Worm (Caenorhabditis elegans) whole organism, young adult: ENCODE measurements around the gene F25E5.5.

Experiments
- C06A6.2 ChIP-seq: fragments of 200-800 bp; sonication (Bioruptor generic); conservative IDR thresholded peaks from 2 replicates; pipeline ENCODE4 v1.3.6; 2022; ENCODE audit warnings: missing genetic modification characterization, missing compliant biosample characterization
- F22D6.2 ChIP-seq: sonication (generic microtip); optimal IDR thresholded peaks from 2 replicates; lab custom pipeline; 2016; ENCODE audit warnings: mild to moderate bottlenecking, missing genetic modification characterization, missing compliant biosample characterization
- F33H1.4 ChIP-seq: fragments of 200-800 bp; sonication (Bioruptor generic); IDR thresholded peaks from 2 replicates; pipeline ENCODE4 v1.3.6; 2022; ENCODE audit warnings: missing genetic modification reagents, missing genetic modification characterization, missing compliant biosample characterization
- F39B2.1 ChIP-seq: fragments of 200-800 bp; sonication (Bioruptor generic); IDR thresholded peaks from 2 replicates; pipeline ENCODE4 v1.3.6; 2022; ENCODE audit warnings: missing genetic modification reagents, missing genetic modification characterization, missing compliant biosample characterization
- F55B11.4 ChIP-seq: sonication (generic microtip); optimal IDR thresholded peaks from 2 replicates; lab custom pipeline; 2016; ENCODE audit warnings: missing compliant biosample characterization, missing genetic modification characterization, borderline replicate concordance; ENCODE audit not compliant: insufficient read depth
- K11D2.4 ChIP-seq: fragments of 200-800 bp; sonication (Bioruptor generic); IDR thresholded peaks from 2 replicates; pipeline ENCODE4 v1.3.6; 2022; ENCODE audit warnings: missing genetic modification reagents, missing genetic modification characterization, missing compliant biosample characterization
- T26A5.8 ChIP-seq: sonication (generic microtip); optimal IDR thresholded peaks from 2 replicates; lab custom pipeline; 2016; ENCODE audit warnings: missing genetic modification characterization, missing compliant biosample characterization
- Y53F4B.3 ChIP-seq: fragments of 200-800 bp; sonication (Bioruptor generic); IDR thresholded peaks from 2 replicates; pipeline ENCODE4 v1.3.6; 2022; ENCODE audit warnings: missing genetic modification reagents, missing genetic modification characterization, missing compliant biosample characterization
- Y53G8AR.9 ChIP-seq: fragments of 200-800 bp; sonication (Bioruptor generic); conservative IDR thresholded peaks from 2 replicates; pipeline ENCODE4 v1.3.6; 2022; ENCODE audit warnings: missing genetic modification reagents, missing genetic modification characterization, missing compliant biosample characterization
- Y56A3A.18 ChIP-seq: fragments of 200-800 bp; sonication (Bioruptor generic); IDR thresholded peaks from 2 replicates; pipeline ENCODE4 v1.3.6; 2022; ENCODE audit warnings: missing genetic modification reagents, missing genetic modification characterization, missing compliant biosample characterization
- Y67H2A.10 ChIP-seq: fragments of 200-800 bp; sonication (Bioruptor generic); conservative IDR thresholded peaks from 2 replicates; pipeline ENCODE4 v1.3.6; 2022; ENCODE audit warnings: missing genetic modification reagents, missing genetic modification characterization, missing compliant biosample characterization
- Y79H2A.3 ChIP-seq: fragments of 200-800 bp; sonication (Bioruptor generic); conservative IDR thresholded peaks from 2 replicates; pipeline ENCODE4 v1.3.6; 2022; ENCODE audit warnings: missing genetic modification reagents, missing genetic modification characterization, missing compliant biosample characterization
- attf-3 ChIP-seq: fragments of 200-800 bp; sonication (Bioruptor generic); conservative IDR thresholded peaks from 2 replicates; pipeline ENCODE4 v1.3.6; 2022; ENCODE audit warnings: missing genetic modification reagents, missing genetic modification characterization, missing compliant biosample characterization
- attf-5 ChIP-seq: fragments of 200-800 bp; sonication (Bioruptor generic); optimal IDR thresholded peaks from 2 replicates; lab custom pipeline; 2018; ENCODE audit warnings: mild to moderate bottlenecking, missing genetic modification characterization, missing compliant biosample characterization
- ceh-100 ChIP-seq: fragments of 200-800 bp; sonication (Bioruptor generic); IDR thresholded peaks from 2 replicates; pipeline ENCODE4 v1.3.6; 2022; ENCODE audit warnings: missing genetic modification reagents, missing genetic modification characterization, missing compliant biosample characterization
- ceh-40 ChIP-seq: fragments of 200-800 bp; sonication (Bioruptor generic); IDR thresholded peaks from 2 replicates; pipeline ENCODE4 v1.3.6; 2022; ENCODE audit warnings: missing genetic modification characterization, missing compliant biosample characterization
- ceh-79 ChIP-seq: sonication (generic microtip); optimal IDR thresholded peaks from 2 replicates; lab custom pipeline; 2017; ENCODE audit warnings: mild to moderate bottlenecking, missing genetic modification characterization, missing compliant biosample characterization
- chd-7 ChIP-seq: sonication (generic microtip); optimal IDR thresholded peaks from 2 replicates; lab custom pipeline; 2016; ENCODE audit warnings: mild to moderate bottlenecking, missing genetic modification characterization, moderate library complexity, missing compliant biosample characterization
- die-1 ChIP-seq: sonication (generic microtip); optimal IDR thresholded peaks from 2 replicates; lab custom pipeline; 2016; ENCODE audit warnings: missing genotype, mild to moderate bottlenecking, missing genetic modification characterization, missing compliant biosample characterization
- dox-1 ChIP-seq: fragments of 200-800 bp; sonication (Bioruptor generic); IDR thresholded peaks from 2 replicates; pipeline ENCODE4 v1.3.6; 2022; ENCODE audit warnings: missing genetic modification reagents, missing genetic modification characterization, missing compliant biosample characterization
- dpff-1 ChIP-seq: sonication (generic microtip); optimal IDR thresholded peaks from 2 replicates; lab custom pipeline; 2017; ENCODE audit warnings: mild to moderate bottlenecking, missing genetic modification characterization, missing compliant biosample characterization
- dpl-1 ChIP-seq: fragments of 150-350 bp; optimal IDR thresholded peaks from 2 replicates; lab custom pipeline; 2014; ENCODE audit warnings: missing biosample characterization, missing genetic modification reagents, missing genetic modification characterization
- egrh-3 ChIP-seq: fragments of 200-800 bp; sonication (Bioruptor generic); IDR thresholded peaks from 2 replicates; pipeline ENCODE4 v1.3.6; 2022; ENCODE audit warnings: missing genetic modification reagents, missing genetic modification characterization, missing compliant biosample characterization
- ekl-4 ChIP-seq: fragments of 200-800 bp; sonication (Bioruptor generic); IDR thresholded peaks from 2 replicates; pipeline ENCODE4 v1.3.6; 2022; ENCODE audit warnings: missing genetic modification reagents, missing genetic modification characterization, missing compliant biosample characterization
- hlh-12 ChIP-seq: sonication (generic microtip); optimal IDR thresholded peaks from 2 replicates; lab custom pipeline; 2016; ENCODE audit warnings: missing genetic modification characterization, missing compliant biosample characterization
- hlh-26 ChIP-seq: fragments of 200-800 bp; sonication (Bioruptor generic); conservative IDR thresholded peaks from 2 replicates; pipeline ENCODE4 v1.3.6; 2022; ENCODE audit warnings: missing genetic modification reagents, missing genetic modification characterization, missing compliant biosample characterization
- hrde-1 ChIP-seq: sonication (generic microtip); optimal IDR thresholded peaks from 2 replicates; lab custom pipeline; 2016; ENCODE audit warnings: missing genetic modification characterization, mild to moderate bottlenecking, missing compliant biosample characterization, moderate library complexity, missing genotype, missing genetic modification reagents, borderline replicate concordance
- let-607 ChIP-seq, 2 experiments: fragments of 200-800 bp in 1 of 2; sonication (Bioruptor generic) in 1 of 2; sonication (generic microtip) in 1 of 2; optimal IDR thresholded peaks; 2 replicates each; lab custom pipeline; 2016 to 2018; ENCODE audit warnings: mild to moderate bottlenecking in 2 of 2, missing compliant biosample characterization in 2 of 2, missing genetic modification characterization in 2 of 2, moderate library complexity in 2 of 2, missing genotype in 1 of 2
- lin-35 ChIP-seq, 3 experiments: fragments of 150-350 bp in 2 of 3; sonication (generic microtip) in 1 of 3; optimal IDR thresholded peaks; 2 replicates each; lab custom pipeline; 2014 to 2018; ENCODE audit warnings: missing biosample characterization in 3 of 3, missing genetic modification characterization in 3 of 3, missing genetic modification reagents in 3 of 3
- lin-40 ChIP-seq: sonication (generic microtip); optimal IDR thresholded peaks from 2 replicates; lab custom pipeline; 2016; ENCODE audit warnings: missing genetic modification characterization, mild to moderate bottlenecking, missing compliant biosample characterization, missing genotype, missing genetic modification reagents
- lin-54 ChIP-seq: fragments of 200-800 bp; sonication (Bioruptor generic); optimal IDR thresholded peaks from 2 replicates; lab custom pipeline; 2018; ENCODE audit warnings: mild to moderate bottlenecking, missing genetic modification characterization, missing compliant biosample characterization
- lsl-1 ChIP-seq: fragments of 200-800 bp; sonication (Bioruptor generic); optimal IDR thresholded peaks from 2 replicates; lab custom pipeline; 2018; ENCODE audit warnings: mild to moderate bottlenecking, missing genetic modification characterization, moderate library complexity, missing compliant biosample characterization
- madf-8 ChIP-seq: fragments of 200-800 bp; sonication (Bioruptor generic); conservative IDR thresholded peaks from 2 replicates; pipeline ENCODE4 v1.3.6; 2022; ENCODE audit warnings: missing genetic modification reagents, missing genetic modification characterization, missing compliant biosample characterization
- mes-4 ChIP-seq: sonication (generic microtip); optimal IDR thresholded peaks from 2 replicates; lab custom pipeline; 2016; ENCODE audit warnings: missing genotype, missing genetic modification characterization, missing compliant biosample characterization
- nfya-1 ChIP-seq: sonication (generic microtip); optimal IDR thresholded peaks from 2 replicates; lab custom pipeline; 2017; ENCODE audit warnings: antibody characterized with exemption, missing compliant biosample characterization, missing genetic modification characterization, borderline replicate concordance; ENCODE audit not compliant: insufficient read depth
- nfya-2 ChIP-seq: fragments of 200-800 bp; sonication (Bioruptor generic); IDR thresholded peaks from 2 replicates; pipeline ENCODE4 v1.3.6; 2022; ENCODE audit warnings: missing genetic modification reagents, missing genetic modification characterization, missing compliant biosample characterization
- nhr-90 ChIP-seq: sonication (generic microtip); optimal IDR thresholded peaks from 2 replicates; lab custom pipeline; 2016; ENCODE audit warnings: missing genotype, mild to moderate bottlenecking, missing genetic modification characterization, missing compliant biosample characterization
- pha-4 ChIP-seq: fragments of 150-350 bp; sonication (generic microtip); optimal IDR thresholded peaks from 2 replicates; lab custom pipeline; 2014; ENCODE audit warnings: missing biosample characterization, missing genetic modification reagents, missing genetic modification characterization
- repo-1 ChIP-seq: sonication (generic microtip); optimal IDR thresholded peaks from 2 replicates; lab custom pipeline; 2017; ENCODE audit warnings: mild to moderate bottlenecking, missing genetic modification characterization, missing compliant biosample characterization
- sea-2 ChIP-seq: fragments of 200-800 bp; sonication (Bioruptor generic); IDR thresholded peaks from 2 replicates; pipeline ENCODE4 v1.3.6; 2022; ENCODE audit warnings: missing genetic modification characterization, missing compliant biosample characterization
- snpc-1.3 ChIP-seq: sonication (generic microtip); optimal IDR thresholded peaks from 2 replicates; lab custom pipeline; 2017; ENCODE audit warnings: missing genetic modification characterization, mild to moderate bottlenecking, missing compliant biosample characterization, antibody characterized with exemption, moderate library complexity, missing genotype, missing genetic modification reagents; ENCODE audit not compliant: insufficient read depth
- somi-1 ChIP-seq: fragments of 200-800 bp; sonication (Bioruptor generic); optimal IDR thresholded peaks from 2 replicates; lab custom pipeline; 2018; ENCODE audit warnings: mild to moderate bottlenecking, missing genetic modification characterization, missing compliant biosample characterization
- tbp1 ChIP-seq: fragments of 200-800 bp; sonication (Bioruptor generic); optimal IDR thresholded peaks from 2 replicates; lab custom pipeline; 2018; ENCODE audit warnings: mild to moderate bottlenecking, missing genetic modification characterization, missing compliant biosample characterization
- unc-62 ChIP-seq: fragments of 150-350 bp; optimal IDR thresholded peaks from 2 replicates; lab custom pipeline; 2014; ENCODE audit warnings: missing biosample characterization, missing genetic modification reagents, missing genetic modification characterization
- zim-3 ChIP-seq: sonication (generic microtip); optimal IDR thresholded peaks from 2 replicates; lab custom pipeline; 2017; ENCODE audit warnings: mild to moderate bottlenecking, missing genetic modification characterization, moderate library complexity, missing compliant biosample characterization
- ztf-18 ChIP-seq: sonication (generic microtip); optimal IDR thresholded peaks from 2 replicates; lab custom pipeline; 2016; ENCODE audit warnings: missing genotype, mild to moderate bottlenecking, missing genetic modification characterization, missing compliant biosample characterization
- ztf-25 ChIP-seq: fragments of 200-800 bp; sonication (Bioruptor generic); IDR thresholded peaks from 2 replicates; pipeline ENCODE4 v1.3.6; 2022; ENCODE audit warnings: missing genetic modification reagents, missing genetic modification characterization, missing compliant biosample characterization
- ztf-3 ChIP-seq: fragments of 200-800 bp; sonication (Bioruptor generic); optimal IDR thresholded peaks from 2 replicates; lab custom pipeline; 2018; ENCODE audit warnings: mild to moderate bottlenecking, missing genetic modification characterization, missing compliant biosample characterization

F25E5.5 gene

ce11 chrV:7415780-7416428 is 31.2 kb upstream of the F25E5.5 start, which contains the start of gene F18E3.13:
Gene F18E3.13, plus strand, starts transcription at chrV:7416164.
- no peak for TF ChIP-seq nfya-1 (tag; lab: Kevin White, UChicago)
- no peak for TF ChIP-seq ztf-25
- peak; percentile 34; the same call in 1 of the 2 replicates for TF ChIP-seq C06A6.2 (GFP tag; lab: Robert Waterston, UW)
- TF ChIP-seq hlh-26 (GFP tag; lab: Robert Waterston, UW) = no peak
- TF ChIP-seq ztf-18 (tag; lab: Kevin White, UChicago) = no peak
- TF ChIP-seq nfya-2 (GFP tag; lab: Robert Waterston, UW) = no peak
- TF ChIP-seq unc-62 = no peak
- no peak for TF ChIP-seq tbp1
- TF ChIP-seq mes-4 (tag; lab: Kevin White, UChicago) = no peak
- no peak for TF ChIP-seq ztf-3 (GFP tag; lab: Kevin White, UChicago)
- no peak for TF ChIP-seq hlh-12 (tag; lab: Kevin White, UChicago)
- TF ChIP-seq T26A5.8 (tag; lab: Kevin White, UChicago) = no peak
- TF ChIP-seq dox-1 (GFP tag; lab: Robert Waterston, UW) = no peak
- no peak for TF ChIP-seq ceh-40
- no peak for TF ChIP-seq die-1 (tag; lab: Kevin White, UChicago)
- TF ChIP-seq sea-2 (GFP tag; lab: Robert Waterston, UW) = no peak
- TF ChIP-seq attf-3 (GFP tag; lab: Robert Waterston, UW) = no peak
- TF ChIP-seq ceh-79 (tag; lab: Kevin White, UChicago) = no peak
- TF ChIP-seq dpl-1 (GFP tag; lab: Kevin White, UChicago) = no peak
- TF ChIP-seq egrh-3 = no peak
- 0 out of 2 replicates have a peak, but pooled peaks have one; percentile 13 for TF ChIP-seq K11D2.4 (GFP tag; lab: Robert Waterston, UW)
- TF ChIP-seq ekl-4 = no peak
- peak; percentile 76 for TF ChIP-seq somi-1 (GFP tag; lab: Kevin White, UChicago)
- no peak for TF ChIP-seq zim-3
- TF ChIP-seq F22D6.2 (tag; lab: Kevin White, UChicago) = peak; percentile 21
- TF ChIP-seq F39B2.1 (GFP tag; lab: Robert Waterston, UW) = no peak
- no peak for TF ChIP-seq Y53F4B.3 (GFP tag; lab: Robert Waterston, UW)
- no peak for TF ChIP-seq repo-1 (tag; lab: Kevin White, UChicago)
- TF ChIP-seq ceh-100 (GFP tag; lab: Robert Waterston, UW) = no peak
- no peak for TF ChIP-seq attf-5 (GFP tag; lab: Kevin White, UChicago)
- TF ChIP-seq Y79H2A.3 (GFP tag; lab: Robert Waterston, UW) = no peak
- TF ChIP-seq F55B11.4 (tag; lab: Kevin White, UChicago) = no peak
- peak; percentile 35 for TF ChIP-seq lin-40
- TF ChIP-seq pha-4 (tag; lab: Kevin White, UChicago) = no peak
- TF ChIP-seq snpc-1.3 = no peak
- no peak for TF ChIP-seq lin-54 (GFP tag; lab: Kevin White, UChicago)
- no peak for TF ChIP-seq Y67H2A.10
- TF ChIP-seq chd-7 = peak; percentile 7
- no peak for TF ChIP-seq Y56A3A.18 (GFP tag; lab: Robert Waterston, UW)
- no peak for TF ChIP-seq hrde-1 (tag; lab: Kevin White, UChicago)
- no peak for TF ChIP-seq lsl-1 (GFP tag; lab: Kevin White, UChicago)
- no peak for TF ChIP-seq lin-35 (GFP tag; optimal IDR thresholded peaks at IDR 0.05; lab: Kevin White, UChicago)
- TF ChIP-seq Y53G8AR.9 (GFP tag; lab: Robert Waterston, UW) = 0 out of 2 replicates have a peak, but pooled peaks have one; percentile 33
- TF ChIP-seq nhr-90 (tag; lab: Kevin White, UChicago) = no peak
- TF ChIP-seq dpff-1 (tag; lab: Kevin White, UChicago) = no peak
- no peak for TF ChIP-seq madf-8 (GFP tag; lab: Robert Waterston, UW)
- TF ChIP-seq let-607 (tag; optimal IDR thresholded peaks at IDR 0.05; lab: Kevin White, UChicago) = no peak
- no peak for TF ChIP-seq F33H1.4 (GFP tag; lab: Robert Waterston, UW)
